Worm (Caenorhabditis elegans) whole organism, L4 larva: ENCODE data around the gene C09E8.6.
A peak's percentile ranks its signal among the peaks of the same experiment; 100 is the strongest.

Source experiments
- D1046.2 ChIP-seq: fragments of 200-800 bp; sonication (Bioruptor generic); IDR thresholded peaks from 2 replicates; pipeline ENCODE4 v1.3.6; 2022; ENCODE audit warnings: missing genetic modification characterization, missing compliant biosample characterization
- F26F4.8 ChIP-seq: fragments of 200-800 bp; sonication (Bioruptor generic); conservative IDR thresholded peaks from 2 replicates; pipeline ENCODE4 v1.3.6; 2022; ENCODE audit warnings: missing genetic modification characterization, missing compliant biosample characterization
- Y105C5A.15 ChIP-seq: fragments of 200-800 bp; sonication (Bioruptor generic); IDR thresholded peaks from 2 replicates; pipeline ENCODE4 v1.3.6; 2022; ENCODE audit warnings: missing genetic modification characterization, missing compliant biosample characterization
- Y75B8A.6 ChIP-seq: fragments of 200-800 bp; sonication (Bioruptor generic); IDR thresholded peaks from 2 replicates; pipeline ENCODE4 v1.3.6; 2022; ENCODE audit warnings: missing genetic modification reagents, missing genetic modification characterization, missing compliant biosample characterization
- aha-1 ChIP-seq: fragments of 150-350 bp; peaks from one replicate; lab custom pipeline; 2014; ENCODE audit warnings: missing biosample characterization, missing genetic modification characterization
- ceh-32 ChIP-seq: sonication (generic microtip); optimal IDR thresholded peaks from 2 replicates; lab custom pipeline; 2016; ENCODE audit warnings: mild to moderate bottlenecking, missing genetic modification characterization, missing compliant biosample characterization; ENCODE audit not compliant: poor library complexity
- ceh-44 ChIP-seq: fragments of 200-800 bp; sonication (Bioruptor generic); IDR thresholded peaks from 2 replicates; pipeline ENCODE4 v1.3.6; 2022; ENCODE audit warnings: missing genetic modification reagents, missing genetic modification characterization, missing compliant biosample characterization
- ces-1 ChIP-seq: fragments of 150-350 bp; sonication (generic microtip); optimal IDR thresholded peaks from 4 replicates; lab custom pipeline; 2014; ENCODE audit warnings: missing biosample characterization, missing genetic modification reagents, missing genetic modification characterization
- cey-2 ChIP-seq: sonication (generic microtip); optimal IDR thresholded peaks from 3 replicates; lab custom pipeline; 2017; ENCODE audit warnings: missing genetic modification characterization, mild to moderate bottlenecking, missing compliant biosample characterization, antibody characterized with exemption, borderline replicate concordance; ENCODE audit not compliant: insufficient read depth
- daf-19 ChIP-seq: fragments of 200-800 bp; sonication (Bioruptor generic); conservative IDR thresholded peaks from 2 replicates; pipeline ENCODE4 v1.3.6; 2022; ENCODE audit warnings: missing genetic modification characterization, missing compliant biosample characterization
- dmd-8 ChIP-seq: fragments of 200-800 bp; sonication (Bioruptor generic); IDR thresholded peaks from 2 replicates; pipeline ENCODE4 v1.3.6; 2022; ENCODE audit warnings: missing genetic modification characterization, missing compliant biosample characterization
- dmd-9 ChIP-seq: fragments of 200-800 bp; sonication (Bioruptor generic); IDR thresholded peaks from 2 replicates; pipeline ENCODE4 v1.3.6; 2022; ENCODE audit warnings: missing genetic modification reagents, missing genetic modification characterization, missing compliant biosample characterization
- duxl-1 ChIP-seq: sonication (generic microtip); optimal IDR thresholded peaks from 2 replicates; lab custom pipeline; 2016; ENCODE audit warnings: mild to moderate bottlenecking, missing genetic modification characterization, moderate library complexity, missing compliant biosample characterization; ENCODE audit not compliant: poor library complexity
- egl-27 ChIP-seq: sonication (generic microtip); optimal IDR thresholded peaks from 3 replicates; lab custom pipeline; 2017; ENCODE audit warnings: missing biosample characterization, missing genetic modification reagents, missing genetic modification characterization
- egl-43 ChIP-seq: fragments of 200-800 bp; sonication (Bioruptor generic); IDR thresholded peaks from 2 replicates; pipeline ENCODE4 v1.3.6; 2022; ENCODE audit warnings: missing genetic modification reagents, missing genetic modification characterization, missing compliant biosample characterization
- fkh-10 ChIP-seq: fragments of 150-350 bp; optimal IDR thresholded peaks from 2 replicates; lab custom pipeline; 2014; ENCODE audit warnings: missing biosample characterization, missing genetic modification reagents, missing genetic modification characterization
- hlh-11 ChIP-seq: fragments of 200-800 bp; sonication (Bioruptor generic); optimal IDR thresholded peaks from 2 replicates; lab custom pipeline; 2018; ENCODE audit warnings: mild to moderate bottlenecking, missing genetic modification characterization, missing compliant biosample characterization
- lim-7 ChIP-seq: fragments of 200-800 bp; sonication (Bioruptor generic); IDR thresholded peaks from 2 replicates; pipeline ENCODE4 v1.3.6; 2022; ENCODE audit warnings: missing genetic modification characterization, missing compliant biosample characterization
- lin-15B ChIP-seq: fragments of 150-350 bp; sonication (generic microtip); optimal IDR thresholded peaks from 3 replicates; lab custom pipeline; 2014; ENCODE audit warnings: missing biosample characterization, missing genetic modification characterization
- lsy-2 ChIP-seq, 2 experiments: fragments of 150-350 bp in 1 of 2; sonication (generic microtip) in 1 of 2; optimal IDR thresholded peaks; 2 replicates each; lab custom pipeline; 2014 to 2017; ENCODE audit warnings: missing biosample characterization in 2 of 2, missing genetic modification characterization in 2 of 2
- madf-9 ChIP-seq: fragments of 200-800 bp; sonication (Bioruptor generic); conservative IDR thresholded peaks from 2 replicates; pipeline ENCODE4 v1.3.6; 2022; ENCODE audit warnings: missing genetic modification reagents, missing genetic modification characterization, missing compliant biosample characterization
- mxl-2 ChIP-seq: fragments of 200-800 bp; sonication (Bioruptor generic); conservative IDR thresholded peaks from 2 replicates; pipeline ENCODE4 v1.3.6; 2022; ENCODE audit warnings: missing genetic modification reagents, missing genetic modification characterization, missing compliant biosample characterization
- mxl-3 ChIP-seq: fragments of 200-800 bp; sonication (Bioruptor generic); optimal IDR thresholded peaks from 2 replicates; lab custom pipeline; 2018; ENCODE audit warnings: mild to moderate bottlenecking, missing genetic modification characterization, missing compliant biosample characterization
- nhr-111 ChIP-seq: fragments of 200-800 bp; sonication (Bioruptor generic); optimal IDR thresholded peaks from 2 replicates; lab custom pipeline; 2018; ENCODE audit warnings: mild to moderate bottlenecking, missing genetic modification characterization, missing compliant biosample characterization
- nhr-28 ChIP-seq: fragments of 150-350 bp; optimal IDR thresholded peaks from 2 replicates; lab custom pipeline; 2014; ENCODE audit warnings: missing biosample characterization, missing genetic modification characterization
- nhr-77 ChIP-seq: fragments of 150-350 bp; optimal IDR thresholded peaks from 2 replicates; lab custom pipeline; 2014; ENCODE audit warnings: missing biosample characterization, missing genetic modification characterization
- pha-4 ChIP-seq, 2 experiments: fragments of 150-350 bp in 1 of 2; fragments of 200-800 bp in 1 of 2; sonication (Bioruptor generic) in 1 of 2; IDR thresholded peaks in 1 of 2; optimal IDR thresholded peaks in 1 of 2; 2 replicates each; pipeline versions ENCODE4 v1.3.6 to Lab custom; 2014 to 2022; ENCODE audit warnings: missing genetic modification characterization in 2 of 2, missing genetic modification reagents in 2 of 2, missing biosample characterization in 1 of 2, missing compliant biosample characterization in 1 of 2
- set-16 ChIP-seq: fragments of 200-800 bp; sonication (Bioruptor generic); IDR thresholded peaks from 2 replicates; pipeline ENCODE4 v1.3.6; 2022; ENCODE audit warnings: missing genetic modification reagents, missing genetic modification characterization, missing compliant biosample characterization
- skn-1 ChIP-seq: fragments of 150-350 bp; optimal IDR thresholded peaks from 2 replicates; lab custom pipeline; 2014; ENCODE audit warnings: missing biosample characterization, missing genetic modification characterization
- snpc-4 ChIP-seq: fragments of 150-350 bp; optimal IDR thresholded peaks from 2 replicates; lab custom pipeline; 2014; ENCODE audit warnings: missing biosample characterization, missing genetic modification characterization
- spr-1 ChIP-seq: sonication (generic microtip); optimal IDR thresholded peaks from 2 replicates; lab custom pipeline; 2016; ENCODE audit warnings: mild to moderate bottlenecking, missing genetic modification characterization, missing compliant biosample characterization
- tag-97 ChIP-seq: fragments of 200-800 bp; sonication (Bioruptor generic); IDR thresholded peaks from 2 replicates; pipeline ENCODE4 v1.3.6; 2022; ENCODE audit warnings: missing genetic modification characterization, missing compliant biosample characterization
- tra-1 ChIP-seq: fragments of 200-800 bp; sonication (Bioruptor generic); IDR thresholded peaks from 2 replicates; pipeline ENCODE4 v1.3.6; 2022; ENCODE audit warnings: missing genetic modification reagents, missing genetic modification characterization, missing compliant biosample characterization
- unc-62 ChIP-seq, 3 experiments: fragments of 150-350 bp in 1 of 3; sonication (generic microtip); optimal IDR thresholded peaks in 2 of 3; peaks in 1 of 3; 1 replicate in 1 of 3; 2 replicates in 2 of 3; lab custom pipeline; 2014 to 2017; ENCODE audit warnings: missing biosample characterization in 3 of 3, missing genetic modification characterization in 3 of 3, missing genetic modification reagents in 3 of 3, missing genotype in 1 of 3
- ztf-11 ChIP-seq: fragments of 150-350 bp; optimal IDR thresholded peaks from 2 replicates; lab custom pipeline; 2014; ENCODE audit warnings: missing biosample characterization, missing genetic modification characterization
- ztf-7 ChIP-seq: fragments of 150-350 bp; optimal IDR thresholded peaks from 2 replicates; lab custom pipeline; 2014; ENCODE audit warnings: missing biosample characterization, missing genetic modification characterization

C09E8.6 gene

ce11 chrII:542416-542815 is 13.9 kb upstream of the C09E8.6 start:
- TF ChIP-seq aha-1 (peak; percentile 58), nhr-28 (peak; percentile 48), duxl-1 (tag; lab: Kevin White, UChicago) (no peak), snpc-4 (no peak), Y75B8A.6 (GFP tag; lab: Robert Waterston, UW) (no peak), lin-15B (tag; lab: Kevin White, UChicago) (no peak), mxl-2 (GFP tag; lab: Robert Waterston, UW) (no peak), mxl-3 (GFP tag; lab: Kevin White, UChicago) (peak; percentile 47), hlh-11 (peak; percentile 2), lim-7 (GFP tag; lab: Robert Waterston, UW) (no peak), daf-19 (no peak)
- TF ChIP-seq, all 104 proteins: peak for 4

- TF ChIP-seq mxl-2 (GFP tag; lab: Robert Waterston, UW) (no peak), pha-4 (GFP tag; IDR thresholded peaks at IDR 0.05; lab: Robert Waterston, UW) (no peak), pha-4 (tag; optimal IDR thresholded peaks at IDR 0.05; lab: Kevin White, UChicago) (no peak), ceh-32 (tag; lab: Kevin White, UChicago) (no peak), Y105C5A.15 (GFP tag; lab: Robert Waterston, UW) (no peak), aha-1 (no peak), egl-27 (no peak), cey-2 (tag; lab: Kevin White, UChicago) (no peak), ceh-44 (no peak)
Observed at ce11 chrII:546405-546804, 9.9 kb upstream of the C09E8.6 start, which contains the start of gene mlt-10. Gene mlt-10 (plus strand): TSS chrII:546705.

- TF ChIP-seq nhr-77 (no peak), unc-62 (GFP tag; optimal IDR thresholded peaks at IDR 0.05 in 1 of 2; lab: Kevin White, UChicago) (peak in 1 of 2 experiments; percentile 89), unc-62 (tag; optimal IDR thresholded peaks at IDR 0.05; lab: Kevin White, UChicago) (no peak), dmd-9 (GFP tag; lab: Robert Waterston, UW) (no peak), fkh-10 (GFP tag; lab: Kevin White, UChicago) (no peak), ztf-11 (tag; lab: Kevin White, UChicago) (no peak)
Observed at ce11 chrII:549501-549900, 6.8 kb upstream of the C09E8.6 start.

ce11 chrII:551245-551904 is 4.9 kb upstream of the C09E8.6 start, which contains the start of gene lips-7:
Gene lips-7 (plus strand): TSS chrII:551854.
- TF ChIP-seq lsy-2 (tag; optimal IDR thresholded peaks at IDR 0.05; lab: Kevin White, UChicago) (no peak), nhr-111 (GFP tag; lab: Kevin White, UChicago) (peak; percentile 23), skn-1 (tag; lab: Kevin White, UChicago) (no peak), madf-9 (GFP tag; lab: Robert Waterston, UW) (no peak), egl-43 (no peak), F26F4.8 (GFP tag; lab: Robert Waterston, UW) (0 out of 2 replicates have a peak, but pooled peaks have one; percentile 44), D1046.2 (no peak), unc-62 (GFP tag; optimal IDR thresholded peaks at IDR 0.05 in 1 of 2; lab: Kevin White, UChicago) (peak in 1 of 2 experiments; percentile 84), unc-62 (tag; optimal IDR thresholded peaks at IDR 0.05; lab: Kevin White, UChicago) (no peak), spr-1 (no peak), pha-4 (GFP tag; IDR thresholded peaks at IDR 0.05; lab: Robert Waterston, UW) (no peak), pha-4 (tag; optimal IDR thresholded peaks at IDR 0.05; lab: Kevin White, UChicago) (no peak), ces-1 (GFP tag; lab: Kevin White, UChicago) (no peak), aha-1 (peak; percentile 20), tag-97 (GFP tag; lab: Robert Waterston, UW) (no peak), dmd-8 (no peak), set-16 (GFP tag; lab: Robert Waterston, UW) (peak; percentile 74), cey-2 (tag; lab: Kevin White, UChicago) (no peak), ztf-7 (tag; lab: Kevin White, UChicago) (no peak), tra-1 (GFP tag; lab: Robert Waterston, UW) (no peak)
